Fruit fly (Drosophila melanogaster) whole organism, embryonic: ENCODE measurements around the gene HP5.

Experiments used
- Bteb2 ChIP-seq: fragments of 200-800 bp; sonication (Bioruptor generic); optimal IDR thresholded peaks from 2 replicates; lab custom pipeline; 2016; ENCODE audit warnings: missing biosample characterization, missing genetic modification characterization
- CG10431 ChIP-seq: fragments of 200-800 bp; sonication (Bioruptor generic); optimal IDR thresholded peaks from 3 replicates; lab custom pipeline; 2018; ENCODE audit warnings: missing biosample characterization, mild to moderate bottlenecking, missing genetic modification characterization
- CG10654 ChIP-seq: fragments of 200-800 bp; sonication (Bioruptor generic); optimal IDR thresholded peaks from 2 replicates; lab custom pipeline; 2016; ENCODE audit warnings: missing biosample characterization, missing genetic modification characterization
- CG11247 ChIP-seq: fragments of 200-800 bp; sonication (Bioruptor generic); IDR thresholded peaks from 2 replicates; pipeline ENCODE4 v1.3.6; 2022; ENCODE audit warnings: missing biosample characterization, missing genetic modification characterization
- CG12299 ChIP-seq: fragments of 200-800 bp; sonication (Bioruptor generic); optimal IDR thresholded peaks from 2 replicates; lab custom pipeline; 2018; ENCODE audit warnings: missing biosample characterization, mild to moderate bottlenecking, missing genetic modification characterization
- CG12942 ChIP-seq: fragments of 200-800 bp; sonication (Bioruptor generic); optimal IDR thresholded peaks from 3 replicates; lab custom pipeline; 2016; ENCODE audit warnings: missing biosample characterization, missing genetic modification characterization
- CG14965 ChIP-seq: fragments of 200-800 bp; sonication (Bioruptor generic); optimal IDR thresholded peaks from 2 replicates; lab custom pipeline; 2016; ENCODE audit warnings: missing biosample characterization, missing genetic modification characterization, borderline replicate concordance
- CG16779 ChIP-seq: fragments of 200-800 bp; sonication (Bioruptor generic); IDR thresholded peaks from 2 replicates; pipeline ENCODE4 v1.3.6; 2022; ENCODE audit warnings: missing biosample characterization, missing genetic modification characterization
- CG18764 ChIP-seq: fragments of 200-800 bp; sonication (Bioruptor generic); optimal IDR thresholded peaks from 3 replicates; lab custom pipeline; 2016; ENCODE audit warnings: missing biosample characterization, missing genetic modification characterization
- CG2116 ChIP-seq: fragments of 200-800 bp; sonication (Bioruptor generic); optimal IDR thresholded peaks from 3 replicates; lab custom pipeline; 2018; ENCODE audit warnings: missing biosample characterization, mild to moderate bottlenecking, missing genetic modification characterization
- CG2889 ChIP-seq: fragments of 200-800 bp; sonication (Bioruptor generic); IDR thresholded peaks from 3 replicates; pipeline ENCODE4 v1.3.6; 2022; ENCODE audit warnings: missing biosample characterization, missing genetic modification characterization
- CG30403 ChIP-seq: fragments of 200-800 bp; sonication (Bioruptor generic); optimal IDR thresholded peaks from 3 replicates; lab custom pipeline; 2016; ENCODE audit warnings: missing biosample characterization, missing genetic modification characterization
- CG3163 ChIP-seq: fragments of 200-800 bp; sonication (Bioruptor generic); optimal IDR thresholded peaks from 3 replicates; lab custom pipeline; 2016; ENCODE audit warnings: missing biosample characterization, missing genetic modification characterization
- CG34376 ChIP-seq: fragments of 200-800 bp; sonication (Bioruptor generic); optimal IDR thresholded peaks from 2 replicates; lab custom pipeline; 2018; ENCODE audit warnings: missing biosample characterization, mild to moderate bottlenecking, missing genetic modification characterization
- CG3726 ChIP-seq: fragments of 200-800 bp; sonication (Bioruptor generic); IDR thresholded peaks from 3 replicates; pipeline ENCODE4, ENCODE4 v1.3.6; 2022; ENCODE audit warnings: missing biosample characterization, missing genetic modification characterization
- CG7357 ChIP-seq: fragments of 200-800 bp; sonication (Bioruptor generic); IDR thresholded peaks from 3 replicates; pipeline ENCODE4 v1.3.6; 2022; ENCODE audit warnings: missing biosample characterization, missing genetic modification characterization
- CG8281 ChIP-seq: fragments of 200-800 bp; sonication (Bioruptor generic); optimal IDR thresholded peaks from 2 replicates; lab custom pipeline; 2018; ENCODE audit warnings: missing biosample characterization, mild to moderate bottlenecking, missing genetic modification characterization, moderate library complexity
- CG8290 ChIP-seq, 3 experiments: fragments of 200-800 bp; sonication (Bioruptor generic); optimal IDR thresholded peaks; 2 replicates each; lab custom pipeline; 2016 to 2019; ENCODE audit warnings: missing biosample characterization in 3 of 3, missing genetic modification characterization in 3 of 3, mild to moderate bottlenecking in 2 of 3, moderate library complexity in 1 of 3
- CG9817 ChIP-seq: fragments of 200-800 bp; sonication (Bioruptor generic); optimal IDR thresholded peaks from 2 replicates; lab custom pipeline; 2018; ENCODE audit warnings: missing biosample characterization, mild to moderate bottlenecking, missing genetic modification characterization, moderate library complexity
- Chrac-16 ChIP-seq: fragments of 200-800 bp; sonication (Bioruptor generic); optimal IDR thresholded peaks from 3 replicates; lab custom pipeline; 2016; ENCODE audit warnings: missing biosample characterization, missing genetic modification characterization
- Dfd ChIP-seq, 2 experiments: fragments of >200 bp; optimal IDR thresholded peaks; 2 replicates each; lab custom pipeline; 2017; ENCODE audit warnings: missing biosample characterization in 2 of 2, missing genetic modification characterization in 2 of 2
- Elba2 ChIP-seq: fragments of 200-800 bp; sonication (Bioruptor generic); optimal IDR thresholded peaks from 3 replicates; lab custom pipeline; 2016; ENCODE audit warnings: missing biosample characterization, missing genetic modification characterization
- Fer1 ChIP-seq: fragments of 200-800 bp; sonication (Bioruptor generic); optimal IDR thresholded peaks from 2 replicates; lab custom pipeline; 2017; ENCODE audit warnings: missing biosample characterization, mild to moderate bottlenecking, missing genetic modification characterization
- HLH4C ChIP-seq: fragments of 200-800 bp; sonication (Bioruptor generic); IDR thresholded peaks from 3 replicates; pipeline ENCODE4 v1.3.6; 2022; ENCODE audit warnings: missing biosample characterization, missing genetic modification characterization; ENCODE audit not compliant: partially characterized antibody
- MBD-R2 ChIP-seq: fragments of 200-800 bp; sonication (Bioruptor generic); IDR thresholded peaks from 2 replicates; pipeline ENCODE4 v1.3.6; 2022; ENCODE audit warnings: missing biosample characterization, missing genetic modification characterization
- Med ChIP-seq: fragments of 200-800 bp; sonication (Bioruptor generic); peaks from one replicate; lab custom pipeline; 2016; ENCODE audit warnings: missing biosample characterization, missing genetic modification characterization, mild to moderate bottlenecking, inconsistent platforms, moderate library complexity
- Meics ChIP-seq: fragments of 200-800 bp; sonication (Bioruptor generic); optimal IDR thresholded peaks from 2 replicates; lab custom pipeline; 2017; ENCODE audit warnings: missing biosample characterization, mild to moderate bottlenecking, missing genetic modification characterization
- Nf-YB ChIP-seq: fragments of 200-800 bp; sonication (Bioruptor generic); optimal IDR thresholded peaks from 3 replicates; lab custom pipeline; 2019; ENCODE audit warnings: missing biosample characterization, mild to moderate bottlenecking, missing genetic modification characterization, moderate library complexity
- Poxn ChIP-seq: fragments of 200-800 bp; sonication (Bioruptor generic); IDR thresholded peaks from 2 replicates; pipeline ENCODE4 v1.3.6; 2022; ENCODE audit warnings: missing biosample characterization, missing genetic modification characterization
- YL-1 ChIP-seq: fragments of 200-800 bp; sonication (Bioruptor generic); optimal IDR thresholded peaks from 3 replicates; lab custom pipeline; 2017; ENCODE audit warnings: missing biosample characterization, mild to moderate bottlenecking, missing genetic modification characterization
- ase ChIP-seq: fragments of 200-800 bp; sonication (Bioruptor generic); IDR thresholded peaks from 3 replicates; pipeline ENCODE4 v1.3.6; 2022; ENCODE audit warnings: missing biosample characterization, missing genetic modification characterization
- ato ChIP-seq: fragments of 200-800 bp; sonication (Bioruptor generic); IDR thresholded peaks from 2 replicates; pipeline ENCODE4 v1.3.6; 2022; ENCODE audit warnings: missing biosample characterization, missing genetic modification characterization; ENCODE audit not compliant: partially characterized antibody
- bcd ChIP-seq: fragments of 200-800 bp; sonication (Bioruptor generic); optimal IDR thresholded peaks from 2 replicates; lab custom pipeline; 2017; ENCODE audit warnings: missing biosample characterization, mild to moderate bottlenecking, missing genetic modification characterization
- cas ChIP-seq: fragments of 200-800 bp; sonication (Bioruptor generic); IDR thresholded peaks from 2 replicates; pipeline ENCODE4 v1.3.6; 2022; ENCODE audit warnings: missing biosample characterization, missing genetic modification characterization
- cato ChIP-seq: fragments of 200-800 bp; sonication (Bioruptor generic); optimal IDR thresholded peaks from 2 replicates; lab custom pipeline; 2016; ENCODE audit warnings: missing biosample characterization, missing genetic modification characterization, borderline replicate concordance
- chn ChIP-seq: fragments of 200-800 bp; sonication (Bioruptor generic); optimal IDR thresholded peaks from 2 replicates; lab custom pipeline; 2016; ENCODE audit warnings: missing biosample characterization, missing genetic modification characterization
- fd3F ChIP-seq: fragments of 200-800 bp; sonication (Bioruptor generic); optimal IDR thresholded peaks from 2 replicates; lab custom pipeline; 2018; ENCODE audit warnings: missing biosample characterization, mild to moderate bottlenecking, missing genetic modification characterization, moderate library complexity
- hbn ChIP-seq: fragments of 200-800 bp; sonication (Bioruptor generic); IDR thresholded peaks from 2 replicates; pipeline ENCODE4 v1.3.6; 2022; ENCODE audit warnings: missing biosample characterization, missing genetic modification characterization; ENCODE audit not compliant: partially characterized antibody
- hth ChIP-seq: fragments of >200 bp; optimal IDR thresholded peaks from 2 replicates; lab custom pipeline; 2017; ENCODE audit warnings: inconsistent platforms
- kah ChIP-seq: fragments of 200-800 bp; sonication (Bioruptor generic); optimal IDR thresholded peaks from 2 replicates; lab custom pipeline; 2018; ENCODE audit warnings: missing biosample characterization, mild to moderate bottlenecking, missing genetic modification characterization
- nmo ChIP-seq: fragments of 200-800 bp; sonication (Bioruptor generic); optimal IDR thresholded peaks from 2 replicates; lab custom pipeline; 2018; ENCODE audit warnings: missing biosample characterization, mild to moderate bottlenecking, missing genetic modification characterization, moderate library complexity
- org-1 ChIP-seq: fragments of 200-800 bp; sonication (Bioruptor generic); optimal IDR thresholded peaks from 2 replicates; lab custom pipeline; 2017; ENCODE audit warnings: missing biosample characterization, missing genetic modification characterization
- otp ChIP-seq: fragments of 200-800 bp; sonication (Bioruptor generic); IDR thresholded peaks from 3 replicates; pipeline ENCODE4, ENCODE4 v1.3.6; 2022; ENCODE audit warnings: missing biosample characterization, missing genetic modification characterization
- pan ChIP-seq, 4 experiments: fragments of >200 bp in 3 of 4; fragments of 200-800 bp in 1 of 4; sonication (Bioruptor generic) in 1 of 4; optimal IDR thresholded peaks in 3 of 4; IDR thresholded peaks in 1 of 4; 2 replicates each; pipeline versions ENCODE4 v1.3.6 to Lab custom; 2017 to 2022; ENCODE audit warnings: missing biosample characterization in 2 of 4, missing genetic modification characterization in 2 of 4, mixed read lengths in 1 of 4
- pum ChIP-seq: fragments of 200-800 bp; sonication (Bioruptor generic); optimal IDR thresholded peaks from 2 replicates; lab custom pipeline; 2016; ENCODE audit warnings: missing biosample characterization, missing genetic modification characterization
- scrt ChIP-seq: fragments of 200-800 bp; sonication (Bioruptor generic); optimal IDR thresholded peaks from 2 replicates; lab custom pipeline; 2018; ENCODE audit warnings: missing biosample characterization, mild to moderate bottlenecking, missing genetic modification characterization, moderate library complexity
- sr ChIP-seq: fragments of 200-800 bp; sonication (Bioruptor generic); IDR thresholded peaks from 3 replicates; pipeline ENCODE4 v1.3.6; 2022; ENCODE audit warnings: missing biosample characterization, missing genetic modification characterization
- vfl ChIP-seq: fragments of 200-800 bp; sonication (Bioruptor generic); optimal IDR thresholded peaks from 2 replicates; lab custom pipeline; 2016; ENCODE audit warnings: missing biosample characterization, missing genetic modification characterization
- zen ChIP-seq: fragments of 200-800 bp; sonication (Bioruptor generic); optimal IDR thresholded peaks from 3 replicates; lab custom pipeline; 2018; ENCODE audit warnings: missing biosample characterization, mild to moderate bottlenecking, missing genetic modification characterization, moderate library complexity

The HP5 gene

DNA sequence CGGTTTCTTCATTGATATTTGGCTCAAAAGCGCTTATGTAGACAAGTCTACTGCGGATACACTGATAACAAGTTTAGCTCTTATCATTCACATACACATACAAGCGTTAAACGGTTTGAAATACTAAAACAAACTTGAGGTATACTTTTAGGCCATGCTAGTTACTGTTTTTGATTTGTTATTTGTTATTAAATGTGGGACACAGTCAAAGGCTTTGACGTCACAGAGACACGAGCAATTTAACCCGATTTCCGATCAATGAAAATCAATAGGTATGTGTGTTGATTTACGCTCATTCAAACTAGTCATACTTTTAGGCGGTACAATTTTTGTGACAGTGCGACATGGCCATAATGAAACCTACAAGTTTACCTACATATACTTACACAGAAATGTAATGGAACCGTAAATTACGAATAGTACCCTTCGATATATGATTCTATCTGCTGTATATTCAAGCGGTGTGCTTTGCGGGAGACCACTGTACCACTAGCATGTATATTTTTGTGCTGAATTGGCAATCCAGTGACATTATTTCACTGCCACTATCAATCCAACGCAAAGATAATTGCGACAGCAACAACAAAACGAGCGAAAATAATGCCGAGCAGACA is 7.7 kb upstream of the HP5 start (continued):
- peak; percentile 71 for TF ChIP-seq org-1 (GFP tag; lab: Kevin White, UChicago)
- no peak for TF ChIP-seq Elba2 (GFP tag; lab: Kevin White, UChicago)
- TF ChIP-seq CG11247 (GFP tag; lab: Robert Waterston, UW) = peak; percentile 82
- TF ChIP-seq Med (GFP tag; lab: Kevin White, UChicago) = peak; percentile 98
- TF ChIP-seq pan (optimal IDR thresholded peaks at IDR 0.05; lab: Kevin White, UChicago) = no peak
- TF ChIP-seq pan (GFP tag; optimal IDR thresholded peaks at IDR 0.05 in 1 of 2, IDR thresholded peaks at IDR 0.05 in 1 of 2) = peak in 1 of 2 experiments; percentile 86
- peak; percentile 62; the same call in 1 of the 2 replicates for TF ChIP-seq MBD-R2 (GFP tag; lab: Robert Waterston, UW)
- TF ChIP-seq CG9817 = peak; percentile 86
- TF ChIP-seq CG34376 (GFP tag; lab: Kevin White, UChicago) = peak; percentile 61
- no peak for TF ChIP-seq CG8290 (GFP tag; optimal IDR thresholded peaks at IDR 0.05; lab: Kevin White, UChicago)
- peak in 1 of 2 experiments; percentile 99 for TF ChIP-seq CG8290 (tag; optimal IDR thresholded peaks at IDR 0.05; lab: Kevin White, UChicago)
- peak; percentile 79 for TF ChIP-seq CG30403 (GFP tag; lab: Kevin White, UChicago)
- no peak for TF ChIP-seq CG2116 (GFP tag; lab: Kevin White, UChicago)
- TF ChIP-seq cas (GFP tag; lab: Robert Waterston, UW) = peak; percentile 50; the same call in 1 of the 2 replicates
- no peak for TF ChIP-seq cato (GFP tag; lab: Kevin White, UChicago)
- peak; percentile 6 for TF ChIP-seq CG18764
- peak; percentile 29 for TF ChIP-seq CG8281
- no peak for TF ChIP-seq YL-1 (GFP tag; lab: Kevin White, UChicago)
- peak; percentile 80 for TF ChIP-seq bcd (GFP tag; lab: Kevin White, UChicago)
- TF ChIP-seq hth (lab: Kevin White, UChicago) = no peak
- no peak for TF ChIP-seq CG10431 (GFP tag; lab: Kevin White, UChicago)
- peak; percentile 80 for TF ChIP-seq Fer1
- TF ChIP-seq CG12299 (tag; lab: Kevin White, UChicago) = peak; percentile 39
- TF ChIP-seq ato (GFP tag; lab: Robert Waterston, UW) = no peak
- TF ChIP-seq scrt (GFP tag; lab: Kevin White, UChicago) = peak; percentile 80
- TF ChIP-seq chn (GFP tag; lab: Kevin White, UChicago) = peak; percentile 47
- TF ChIP-seq zen = peak; percentile 41
- no peak for TF ChIP-seq CG14965
- TF ChIP-seq Chrac-16 = peak; percentile 72
- TF ChIP-seq CG2889 (GFP tag; lab: Robert Waterston, UW) = peak; percentile 73; the same call in 1 of the 3 replicates
- TF ChIP-seq kah = no peak
- TF ChIP-seq nmo (GFP tag; lab: Kevin White, UChicago) = peak; percentile 54
- TF ChIP-seq CG16779 (GFP tag; lab: Robert Waterston, UW) = peak; percentile 90
- no peak for TF ChIP-seq hbn (GFP tag; lab: Robert Waterston, UW)
- peak; percentile 48 for TF ChIP-seq CG12942 (GFP tag; lab: Kevin White, UChicago)
- 0 out of 3 replicates have a peak, but pooled peaks have one; percentile 46 for TF ChIP-seq otp (GFP tag; lab: Robert Waterston, UW)
- no peak for TF ChIP-seq sr (GFP tag; lab: Robert Waterston, UW)
- TF ChIP-seq Nf-YB = peak; percentile 2
- TF ChIP-seq ase (GFP tag; lab: Robert Waterston, UW) = no peak; the same call in 2 of the 3 replicates
- TF ChIP-seq vfl (GFP tag; lab: Kevin White, UChicago) = peak; percentile 54
- TF ChIP-seq Meics (GFP tag; lab: Kevin White, UChicago) = peak; percentile 91
- TF ChIP-seq CG10654 (GFP tag; lab: Kevin White, UChicago) = peak; percentile 70
- no peak for TF ChIP-seq Dfd (GFP tag; optimal IDR thresholded peaks at IDR 0.05; lab: Kevin White, UChicago)
- peak; percentile 80 for TF ChIP-seq Poxn (GFP tag; lab: Robert Waterston, UW)
- peak; percentile 62; the same call in 2 of the 3 replicates for TF ChIP-seq CG7357
- peak; percentile 59; the same call in 1 of the 3 replicates for TF ChIP-seq CG3726 (GFP tag; lab: Robert Waterston, UW)
- TF ChIP-seq pum (GFP tag; lab: Kevin White, UChicago) = no peak
- TF ChIP-seq fd3F (GFP tag; lab: Kevin White, UChicago) = peak; percentile 75
- TF ChIP-seq HLH4C (GFP tag; lab: Robert Waterston, UW) = no peak
- peak; percentile 41 for TF ChIP-seq CG3163 (GFP tag; lab: Kevin White, UChicago)
- TF ChIP-seq Bteb2 (GFP tag; lab: Kevin White, UChicago) = peak; percentile 78
